Worm (Caenorhabditis elegans): Measurements from ENCODE around the gene str-236.

Gene str-236

ce11 chrV:1540249-1540648 is 12.4 kb upstream of the str-236 start:
- TF ChIP-seq lin-40 (tag; optimal IDR thresholded peaks at IDR 0.05) (no peak), rec-8 (tag; optimal IDR thresholded peaks at IDR 0.05) (no peak), hmg-20 (GFP tag; IDR thresholded peaks at IDR 0.05) (no peak), bed-1 (GFP tag; IDR thresholded peaks at IDR 0.05) (no peak), rpc-1 (optimal IDR thresholded peaks at IDR 0.05) (no peak), rpc-1 (tag; optimal IDR thresholded peaks at IDR 0.05) (no peak), tbx-9 (tag; optimal IDR thresholded peaks at IDR 0.05; ENCODE audit: borderline replicate concordance) (no peak), K12H6.12 (tag; optimal IDR thresholded peaks at IDR 0.05) (no peak), F37B4.10 (GFP tag; IDR thresholded peaks at IDR 0.05) (no peak), madf-6 (GFP tag; IDR thresholded peaks at IDR 0.05) (no peak), let-607 (tag; optimal IDR thresholded peaks at IDR 0.05) (no peak), C06A6.2 (GFP tag; conservative IDR thresholded peaks at IDR 0.05) (no peak), lag-1 (GFP tag; IDR thresholded peaks at IDR 0.05) (no peak), aptf-2 (GFP tag; conservative IDR thresholded peaks at IDR 0.05) (no peak), cebp-2 (GFP tag; IDR thresholded peaks at IDR 0.05) (no peak)

DNA sequence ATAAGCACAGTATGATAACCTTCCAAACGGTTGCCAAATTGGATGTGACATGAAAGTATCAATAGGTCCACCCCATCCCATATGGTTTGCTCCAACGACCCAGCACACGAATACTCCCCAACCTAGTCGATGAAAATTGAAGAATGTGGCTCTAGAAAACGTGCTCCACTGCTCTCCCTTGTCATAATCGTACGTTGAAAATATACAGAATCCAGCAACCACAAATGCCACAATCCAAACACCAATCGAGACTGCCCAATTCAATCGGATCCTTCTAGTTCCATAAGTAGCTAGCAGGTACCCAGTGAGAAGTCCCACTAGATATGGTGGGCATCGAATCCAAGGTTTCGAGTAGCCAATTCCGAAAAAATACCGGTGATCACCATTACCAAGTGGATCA is 11.0 kb upstream of the str-236 start:
- TF ChIP-seq ceh-100 (GFP tag; IDR thresholded peaks at IDR 0.05), result no peak
- TF ChIP-seq Y53F4B.3 (GFP tag; IDR thresholded peaks at IDR 0.05), result no peak
- TF ChIP-seq B0261.1 (tag; optimal IDR thresholded peaks at IDR 0.05), result no peak
- TF ChIP-seq bed-2 (GFP tag; IDR thresholded peaks at IDR 0.05), result no peak
- TF ChIP-seq lsy-27 (tag; optimal IDR thresholded peaks at IDR 0.05; ENCODE audit: borderline replicate concordance, insufficient read depth), result no peak

ce11 chrV:1536979-1537378 is 9.1 kb upstream of the str-236 start, which contains the start of gene K02H11.9:
Gene K02H11.9, minus strand, starts transcription at chrV:1537079.
- TF ChIP-seq mcd-1 (GFP tag; IDR thresholded peaks at IDR 0.05) (no peak), bed-2 (GFP tag; IDR thresholded peaks at IDR 0.05) (no peak), rpc-1 (optimal IDR thresholded peaks at IDR 0.05) (no peak), rpc-1 (tag; optimal IDR thresholded peaks at IDR 0.05) (no peak), egl-18 (GFP tag; IDR thresholded peaks at IDR 0.05) (no peak), fkh-3 (tag; optimal IDR thresholded peaks at IDR 0.05) (no peak), snpc-1.3 (tag; optimal IDR thresholded peaks at IDR 0.05; ENCODE audit: insufficient read depth) (no peak), ceh-79 (tag; optimal IDR thresholded peaks at IDR 0.05) (no peak), Y53F4B.3 (GFP tag; IDR thresholded peaks at IDR 0.05) (no peak), attf-5 (GFP tag; optimal IDR thresholded peaks at IDR 0.05) (no peak), tbp1 (GFP tag; optimal IDR thresholded peaks at IDR 0.05) (no peak), ceh-58 (GFP tag; IDR thresholded peaks at IDR 0.05) (no peak), hrde-1 (tag; optimal IDR thresholded peaks at IDR 0.05; ENCODE audit: borderline replicate concordance) (no peak), bed-1 (GFP tag; IDR thresholded peaks at IDR 0.05) (no peak), somi-1 (GFP tag; optimal IDR thresholded peaks at IDR 0.05) (no peak), him-1 (tag; optimal IDR thresholded peaks at IDR 0.05) (no peak), B0019.2 (GFP tag; conservative IDR thresholded peaks at IDR 0.05) (no peak), hlh-12 (tag; optimal IDR thresholded peaks at IDR 0.05) (no peak), F23B12.7 (tag; optimal IDR thresholded peaks at IDR 0.05; ENCODE audit: insufficient read depth) (no peak)

DNA sequence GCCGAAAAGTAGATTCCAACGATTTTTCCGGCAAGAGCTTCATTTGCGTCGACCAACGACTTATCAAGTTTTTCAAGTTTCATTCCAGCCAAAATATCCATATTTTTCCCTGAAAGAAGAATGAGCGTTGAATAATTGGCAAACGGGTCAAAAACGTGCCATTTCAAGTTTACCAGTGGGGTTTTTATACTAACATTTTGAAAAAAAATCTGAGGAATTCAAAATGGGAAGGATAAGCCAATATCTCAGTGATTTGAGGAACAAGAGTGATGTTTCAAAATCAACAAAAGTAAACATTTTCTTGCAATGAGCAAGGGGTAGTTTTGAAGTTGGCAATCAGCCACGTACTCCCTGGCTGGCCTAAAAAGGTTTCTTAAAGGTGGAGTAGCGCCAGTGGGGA is 6.4 kb upstream of the str-236 start, which contains the start of gene trx-5:
Gene trx-5 (minus strand): TSS at position 101 of the 400 bp plus-strand sequence.
- TF ChIP-seq F39B2.1 (GFP tag; IDR thresholded peaks at IDR 0.05) (no peak), F10E7.11 (tag; optimal IDR thresholded peaks at IDR 0.05) (no peak), let-607 (tag; optimal IDR thresholded peaks at IDR 0.05) (no peak), F57C9.4 (tag; optimal IDR thresholded peaks at IDR 0.05) (no peak), snpc-1.3 (tag; optimal IDR thresholded peaks at IDR 0.05; ENCODE audit: insufficient read depth) (no peak), nfyb-1 (GFP tag; IDR thresholded peaks at IDR 0.05) (no peak), nhr-90 (tag; optimal IDR thresholded peaks at IDR 0.05) (no peak), nhr-27 (tag; optimal IDR thresholded peaks at IDR 0.05) (no peak), attf-5 (GFP tag; optimal IDR thresholded peaks at IDR 0.05) (no peak), repo-1 (tag; optimal IDR thresholded peaks at IDR 0.05) (no peak), tlf-1 (GFP tag; optimal IDR thresholded peaks at IDR 0.05) (no peak), T26A5.8 (tag; optimal IDR thresholded peaks at IDR 0.05) (no peak), rec-8 (tag; optimal IDR thresholded peaks at IDR 0.05) (no peak), rpc-1 (optimal IDR thresholded peaks at IDR 0.05) (no peak), rpc-1 (tag; optimal IDR thresholded peaks at IDR 0.05) (no peak), mes-4 (tag; optimal IDR thresholded peaks at IDR 0.05) (no peak)
